Worm (Caenorhabditis elegans) whole organism, L4 larva: ENCODE results near the gene sru-7.

Source experiments
- D1046.2 ChIP-seq: fragments of 200-800 bp; sonication (Bioruptor generic); IDR thresholded peaks from 2 replicates; pipeline ENCODE4 v1.3.6; 2022; ENCODE audit warnings: missing genetic modification characterization, missing compliant biosample characterization
- F49E8.2 ChIP-seq: sonication (generic microtip); optimal IDR thresholded peaks from 2 replicates; lab custom pipeline; 2016; ENCODE audit warnings: missing compliant biosample characterization, mild to moderate bottlenecking, missing genetic modification characterization, borderline replicate concordance
- T20F7.1 ChIP-seq: fragments of 200-800 bp; sonication (Bioruptor generic); optimal IDR thresholded peaks from 2 replicates; lab custom pipeline; 2018; ENCODE audit warnings: mild to moderate bottlenecking, missing genetic modification characterization, missing compliant biosample characterization
- ZK546.5 ChIP-seq, 2 experiments: sonication (generic microtip); optimal IDR thresholded peaks; 2 replicates each; lab custom pipeline; 2017; ENCODE audit warnings: missing biosample characterization in 2 of 2, missing genetic modification characterization in 2 of 2
- aha-1 ChIP-seq: fragments of 150-350 bp; peaks from one replicate; lab custom pipeline; 2014; ENCODE audit warnings: missing biosample characterization, missing genetic modification characterization
- aly-2 ChIP-seq: sonication (generic microtip); optimal IDR thresholded peaks from 2 replicates; lab custom pipeline; 2018; ENCODE audit warnings: missing biosample characterization, missing genetic modification characterization
- arid-1 ChIP-seq: fragments of 200-800 bp; sonication (Bioruptor generic); conservative IDR thresholded peaks from 2 replicates; pipeline ENCODE4 v1.3.6; 2022; ENCODE audit warnings: missing genetic modification reagents, missing genetic modification characterization, missing compliant biosample characterization
- attf-4 ChIP-seq: sonication (generic microtip); optimal IDR thresholded peaks from 3 replicates; lab custom pipeline; 2017; ENCODE audit warnings: missing biosample characterization, missing genetic modification characterization
- ceh-20 ChIP-seq: fragments of 200-800 bp; sonication (Bioruptor generic); IDR thresholded peaks from 2 replicates; pipeline ENCODE4 v1.3.6; 2022; ENCODE audit warnings: missing genetic modification reagents, missing genetic modification characterization, missing compliant biosample characterization
- ceh-32 ChIP-seq: sonication (generic microtip); optimal IDR thresholded peaks from 2 replicates; lab custom pipeline; 2016; ENCODE audit warnings: mild to moderate bottlenecking, missing genetic modification characterization, missing compliant biosample characterization; ENCODE audit not compliant: poor library complexity
- ceh-44 ChIP-seq: fragments of 200-800 bp; sonication (Bioruptor generic); IDR thresholded peaks from 2 replicates; pipeline ENCODE4 v1.3.6; 2022; ENCODE audit warnings: missing genetic modification reagents, missing genetic modification characterization, missing compliant biosample characterization
- ceh-62 ChIP-seq: sonication (generic microtip); optimal IDR thresholded peaks from 2 replicates; lab custom pipeline; 2017; ENCODE audit warnings: missing biosample characterization, missing genetic modification characterization
- ces-1 ChIP-seq: fragments of 150-350 bp; sonication (generic microtip); optimal IDR thresholded peaks from 4 replicates; lab custom pipeline; 2014; ENCODE audit warnings: missing biosample characterization, missing genetic modification reagents, missing genetic modification characterization
- cey-2 ChIP-seq: sonication (generic microtip); optimal IDR thresholded peaks from 3 replicates; lab custom pipeline; 2017; ENCODE audit warnings: missing genetic modification characterization, mild to moderate bottlenecking, missing compliant biosample characterization, antibody characterized with exemption, borderline replicate concordance; ENCODE audit not compliant: insufficient read depth
- daf-16 ChIP-seq, 3 experiments: sonication (generic microtip); optimal IDR thresholded peaks; 2 replicates each; lab custom pipeline; 2016 to 2017; ENCODE audit warnings: missing genetic modification characterization in 3 of 3, missing genetic modification reagents in 3 of 3, mild to moderate bottlenecking in 2 of 3, missing compliant biosample characterization in 2 of 3, missing biosample characterization in 1 of 3, moderate library complexity in 1 of 3
- daf-19 ChIP-seq: fragments of 200-800 bp; sonication (Bioruptor generic); conservative IDR thresholded peaks from 2 replicates; pipeline ENCODE4 v1.3.6; 2022; ENCODE audit warnings: missing genetic modification characterization, missing compliant biosample characterization
- dmd-8 ChIP-seq: fragments of 200-800 bp; sonication (Bioruptor generic); IDR thresholded peaks from 2 replicates; pipeline ENCODE4 v1.3.6; 2022; ENCODE audit warnings: missing genetic modification characterization, missing compliant biosample characterization
- dmd-9 ChIP-seq: fragments of 200-800 bp; sonication (Bioruptor generic); IDR thresholded peaks from 2 replicates; pipeline ENCODE4 v1.3.6; 2022; ENCODE audit warnings: missing genetic modification reagents, missing genetic modification characterization, missing compliant biosample characterization
- dve-1 ChIP-seq: sonication (generic microtip); optimal IDR thresholded peaks from 2 replicates; lab custom pipeline; 2017; ENCODE audit warnings: antibody characterized with exemption, mild to moderate bottlenecking, missing genetic modification characterization, missing compliant biosample characterization; ENCODE audit not compliant: insufficient read depth
- fkh-10 ChIP-seq: fragments of 150-350 bp; optimal IDR thresholded peaks from 2 replicates; lab custom pipeline; 2014; ENCODE audit warnings: missing biosample characterization, missing genetic modification reagents, missing genetic modification characterization
- fos-1 ChIP-seq: fragments of 150-350 bp; optimal IDR thresholded peaks from 2 replicates; lab custom pipeline; 2014; ENCODE audit warnings: missing biosample characterization, missing genetic modification characterization
- hlh-11 ChIP-seq: fragments of 200-800 bp; sonication (Bioruptor generic); optimal IDR thresholded peaks from 2 replicates; lab custom pipeline; 2018; ENCODE audit warnings: mild to moderate bottlenecking, missing genetic modification characterization, missing compliant biosample characterization
- hlh-30 ChIP-seq: sonication (generic microtip); optimal IDR thresholded peaks from 2 replicates; lab custom pipeline; 2017; ENCODE audit warnings: antibody characterized with exemption, mild to moderate bottlenecking, missing genetic modification characterization, missing compliant biosample characterization; ENCODE audit not compliant: insufficient read depth
- hmg-1.1 ChIP-seq: fragments of 200-800 bp; sonication (Bioruptor generic); IDR thresholded peaks from 2 replicates; pipeline ENCODE4 v1.3.6; 2022; ENCODE audit warnings: missing genetic modification reagents, missing genetic modification characterization, missing compliant biosample characterization
- jun-1 ChIP-seq: fragments of 150-350 bp; optimal IDR thresholded peaks from 2 replicates; lab custom pipeline; 2014; ENCODE audit warnings: missing biosample characterization, missing genetic modification reagents, missing genetic modification characterization
- lin-13 ChIP-seq: fragments of 150-350 bp; optimal IDR thresholded peaks from 2 replicates; lab custom pipeline; 2014; ENCODE audit warnings: missing biosample characterization, missing genetic modification reagents, missing genetic modification characterization
- lin-15B ChIP-seq: fragments of 150-350 bp; sonication (generic microtip); optimal IDR thresholded peaks from 3 replicates; lab custom pipeline; 2014; ENCODE audit warnings: missing biosample characterization, missing genetic modification characterization
- lin-29 ChIP-seq: fragments of 200-800 bp; sonication (Bioruptor generic); IDR thresholded peaks from 2 replicates; pipeline ENCODE4 v1.3.6; 2022; ENCODE audit warnings: missing genetic modification reagents, missing genetic modification characterization, missing compliant biosample characterization
- mdl-1 ChIP-seq, 2 experiments: fragments of 150-350 bp in 1 of 2; sonication (generic microtip) in 1 of 2; optimal IDR thresholded peaks; 2 replicates each; lab custom pipeline; 2014 to 2017; ENCODE audit warnings: missing biosample characterization in 2 of 2, missing genetic modification characterization in 2 of 2
- mes-2 ChIP-seq: sonication (generic microtip); optimal IDR thresholded peaks from 2 replicates; lab custom pipeline; 2016; ENCODE audit warnings: missing genotype, mild to moderate bottlenecking, missing genetic modification characterization, missing compliant biosample characterization; ENCODE audit not compliant: poor library complexity, severe bottlenecking
- nhr-102 ChIP-seq: sonication (generic microtip); optimal IDR thresholded peaks from 2 replicates; lab custom pipeline; 2016; ENCODE audit warnings: mild to moderate bottlenecking, missing genetic modification characterization, moderate library complexity, missing compliant biosample characterization
- nhr-111 ChIP-seq: fragments of 200-800 bp; sonication (Bioruptor generic); optimal IDR thresholded peaks from 2 replicates; lab custom pipeline; 2018; ENCODE audit warnings: mild to moderate bottlenecking, missing genetic modification characterization, missing compliant biosample characterization
- nhr-25 ChIP-seq: sonication (generic microtip); optimal IDR thresholded peaks from 2 replicates; lab custom pipeline; 2017; ENCODE audit warnings: missing genetic modification characterization, mild to moderate bottlenecking, missing compliant biosample characterization, antibody characterized with exemption, moderate library complexity, borderline replicate concordance; ENCODE audit not compliant: insufficient read depth
- nhr-42 ChIP-seq: fragments of 200-800 bp; sonication (Bioruptor generic); IDR thresholded peaks from 2 replicates; pipeline ENCODE4 v1.3.6; 2022; ENCODE audit warnings: missing genetic modification characterization, missing compliant biosample characterization
- nhr-48 ChIP-seq: sonication (generic microtip); optimal IDR thresholded peaks from 2 replicates; lab custom pipeline; 2016; ENCODE audit warnings: mild to moderate bottlenecking, missing genetic modification characterization, missing compliant biosample characterization
- nhr-77 ChIP-seq: fragments of 150-350 bp; optimal IDR thresholded peaks from 2 replicates; lab custom pipeline; 2014; ENCODE audit warnings: missing biosample characterization, missing genetic modification characterization
- pha-4 ChIP-seq, 2 experiments: fragments of 150-350 bp in 1 of 2; fragments of 200-800 bp in 1 of 2; sonication (Bioruptor generic) in 1 of 2; IDR thresholded peaks in 1 of 2; optimal IDR thresholded peaks in 1 of 2; 2 replicates each; pipeline versions ENCODE4 v1.3.6 to Lab custom; 2014 to 2022; ENCODE audit warnings: missing genetic modification characterization in 2 of 2, missing genetic modification reagents in 2 of 2, missing biosample characterization in 1 of 2, missing compliant biosample characterization in 1 of 2
- php-3 ChIP-seq: fragments of 200-800 bp; sonication (Bioruptor generic); IDR thresholded peaks from 2 replicates; pipeline ENCODE4 v1.3.6; 2022; ENCODE audit warnings: missing genetic modification reagents, missing genetic modification characterization, missing compliant biosample characterization
- rbr-2 ChIP-seq: sonication (generic microtip); optimal IDR thresholded peaks from 2 replicates; lab custom pipeline; 2016; ENCODE audit warnings: missing genotype, missing genetic modification characterization, missing compliant biosample characterization
- snpc-1.2 ChIP-seq: fragments of 200-800 bp; sonication (Bioruptor generic); IDR thresholded peaks from 2 replicates; pipeline ENCODE4 v1.3.6; 2022; ENCODE audit warnings: missing genetic modification reagents, missing genetic modification characterization, missing compliant biosample characterization
- snpc-4 ChIP-seq: fragments of 150-350 bp; optimal IDR thresholded peaks from 2 replicates; lab custom pipeline; 2014; ENCODE audit warnings: missing biosample characterization, missing genetic modification characterization
- tra-1 ChIP-seq: fragments of 200-800 bp; sonication (Bioruptor generic); IDR thresholded peaks from 2 replicates; pipeline ENCODE4 v1.3.6; 2022; ENCODE audit warnings: missing genetic modification reagents, missing genetic modification characterization, missing compliant biosample characterization
- unc-130 ChIP-seq: sonication (generic microtip); optimal IDR thresholded peaks from 2 replicates; lab custom pipeline; 2016; ENCODE audit warnings: missing genetic modification reagents, missing genetic modification characterization, missing compliant biosample characterization
- unc-62 ChIP-seq, 3 experiments: fragments of 150-350 bp in 1 of 3; sonication (generic microtip); optimal IDR thresholded peaks in 2 of 3; peaks in 1 of 3; 1 replicate in 1 of 3; 2 replicates in 2 of 3; lab custom pipeline; 2014 to 2017; ENCODE audit warnings: missing biosample characterization in 3 of 3, missing genetic modification characterization in 3 of 3, missing genetic modification reagents in 3 of 3, missing genotype in 1 of 3
- zag-1 ChIP-seq: fragments of 150-350 bp; optimal IDR thresholded peaks from 2 replicates; lab custom pipeline; 2014; ENCODE audit warnings: missing biosample characterization, missing genetic modification characterization
- zfp-2 ChIP-seq: sonication (generic microtip); optimal IDR thresholded peaks from 2 replicates; lab custom pipeline; 2016; ENCODE audit warnings: mild to moderate bottlenecking, missing genetic modification characterization, missing compliant biosample characterization
- zfp-3 ChIP-seq: fragments of 200-800 bp; sonication (Bioruptor generic); conservative IDR thresholded peaks from 2 replicates; pipeline ENCODE4 v1.3.6; 2022; ENCODE audit warnings: missing genetic modification reagents, missing genetic modification characterization, missing compliant biosample characterization
- zip-2 ChIP-seq: fragments of 150-350 bp; optimal IDR thresholded peaks from 2 replicates; lab custom pipeline; 2014; ENCODE audit warnings: missing biosample characterization, missing genetic modification characterization

The sru-7 gene

DNA sequence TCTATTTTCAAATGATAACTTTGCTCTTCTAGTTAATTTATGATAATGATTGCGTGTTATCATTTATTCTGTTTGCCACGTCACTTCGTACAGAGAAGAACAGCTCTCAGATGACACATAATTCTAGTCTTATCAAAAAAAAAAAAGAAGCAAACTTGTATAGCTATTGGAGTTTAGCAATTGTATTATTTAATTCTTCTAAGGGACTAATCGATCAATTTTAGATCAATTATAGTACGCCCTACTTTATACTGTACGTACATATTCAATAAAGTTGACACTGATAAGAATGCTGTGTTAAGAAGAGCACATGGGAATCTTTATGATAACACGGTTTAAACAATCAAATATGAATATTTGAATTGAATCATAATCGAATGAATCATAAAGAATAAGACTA, 49.9 kb downstream of the sru-7 start (continued):
- TF ChIP-seq T20F7.1 (GFP tag; lab: Kevin White, UChicago): no peak
- TF ChIP-seq nhr-42 (GFP tag; lab: Robert Waterston, UW): no peak
- no peak for TF ChIP-seq nhr-102
- peak; percentile 20 for TF ChIP-seq aha-1 (tag; lab: Kevin White, UChicago)
- TF ChIP-seq attf-4: no peak
- no peak for TF ChIP-seq dmd-8 (GFP tag; lab: Robert Waterston, UW)
- TF ChIP-seq php-3 (GFP tag; lab: Robert Waterston, UW): peak; percentile 41; the same call in 1 of the 2 replicates
- no peak for TF ChIP-seq ceh-32 (tag; lab: Kevin White, UChicago)
- no peak for TF ChIP-seq hmg-1.1 (GFP tag; lab: Robert Waterston, UW)
- TF ChIP-seq ceh-20 (GFP tag; lab: Robert Waterston, UW): no peak
- no peak for TF ChIP-seq cey-2 (tag; lab: Kevin White, UChicago)
- no peak for TF ChIP-seq F49E8.2 (tag; lab: Kevin White, UChicago)
- no peak for TF ChIP-seq ceh-44
- TF ChIP-seq aly-2 (tag; lab: Kevin White, UChicago): no peak
- TF ChIP-seq jun-1 (tag; lab: Kevin White, UChicago): no peak
- TF ChIP-seq lin-29: no peak
- no peak for TF ChIP-seq rbr-2 (tag; lab: Kevin White, UChicago)
- TF ChIP-seq nhr-48 (tag; lab: Kevin White, UChicago): peak; percentile 13
- TF ChIP-seq fos-1 (tag; lab: Kevin White, UChicago): peak; percentile 20
- TF ChIP-seq nhr-111 (GFP tag; lab: Kevin White, UChicago): no peak
- no peak for TF ChIP-seq zfp-3 (GFP tag; lab: Robert Waterston, UW)
- no peak for TF ChIP-seq lin-15B (tag; lab: Kevin White, UChicago)
- no peak for TF ChIP-seq daf-16 (GFP tag; optimal IDR thresholded peaks at IDR 0.05; lab: Kevin White, UChicago)
- peak; percentile 76 for TF ChIP-seq daf-16 (tag; optimal IDR thresholded peaks at IDR 0.05; lab: Kevin White, UChicago)
- TF ChIP-seq mes-2 (tag; lab: Kevin White, UChicago): no peak
- no peak for TF ChIP-seq daf-19 (GFP tag; lab: Robert Waterston, UW)
- no peak for TF ChIP-seq nhr-25 (tag; lab: Kevin White, UChicago)
- TF ChIP-seq zfp-2 (tag; lab: Kevin White, UChicago): no peak
- TF ChIP-seq tra-1 (GFP tag; lab: Robert Waterston, UW): no peak
- no peak for TF ChIP-seq hlh-11 (tag; lab: Kevin White, UChicago)
- TF ChIP-seq D1046.2 (GFP tag; lab: Robert Waterston, UW): no peak
- no peak for TF ChIP-seq hlh-30 (tag; lab: Kevin White, UChicago)
- TF ChIP-seq unc-130 (GFP tag; lab: Kevin White, UChicago): no peak
- no peak for TF ChIP-seq ces-1 (GFP tag; lab: Kevin White, UChicago)
- no peak for TF ChIP-seq lin-13 (GFP tag; lab: Kevin White, UChicago)
- no peak for TF ChIP-seq snpc-1.2 (GFP tag; lab: Robert Waterston, UW)
- no peak for TF ChIP-seq ceh-62 (tag; lab: Kevin White, UChicago)
- TF ChIP-seq arid-1 (GFP tag; lab: Robert Waterston, UW): no peak
- TF ChIP-seq unc-62 (GFP tag; optimal IDR thresholded peaks at IDR 0.05 in 1 of 2; lab: Kevin White, UChicago): no peak
- no peak for TF ChIP-seq unc-62 (tag; optimal IDR thresholded peaks at IDR 0.05; lab: Kevin White, UChicago)
- no peak for TF ChIP-seq snpc-4
- TF ChIP-seq ZK546.5 (tag; optimal IDR thresholded peaks at IDR 0.05; lab: Kevin White, UChicago): no peak
- no peak for TF ChIP-seq fkh-10
- no peak for TF ChIP-seq zip-2 (tag; lab: Kevin White, UChicago)
- TF ChIP-seq zag-1 (tag; lab: Kevin White, UChicago): no peak
- TF ChIP-seq dmd-9 (GFP tag; lab: Robert Waterston, UW): no peak
- TF ChIP-seq nhr-77: peak; percentile 15
- TF ChIP-seq pha-4 (GFP tag; IDR thresholded peaks at IDR 0.05; lab: Robert Waterston, UW): 0 out of 2 replicates have a peak, but pooled peaks have one; percentile 38
- TF ChIP-seq pha-4 (tag; optimal IDR thresholded peaks at IDR 0.05; lab: Kevin White, UChicago): no peak
- peak in 1 of 2 experiments; percentile 23 for TF ChIP-seq mdl-1 (tag; optimal IDR thresholded peaks at IDR 0.05; lab: Kevin White, UChicago)
- peak; percentile 27 for TF ChIP-seq dve-1 (tag; lab: Kevin White, UChicago)
